Worm (Caenorhabditis elegans): ENCODE data around the gene ugt-32.

DNA sequence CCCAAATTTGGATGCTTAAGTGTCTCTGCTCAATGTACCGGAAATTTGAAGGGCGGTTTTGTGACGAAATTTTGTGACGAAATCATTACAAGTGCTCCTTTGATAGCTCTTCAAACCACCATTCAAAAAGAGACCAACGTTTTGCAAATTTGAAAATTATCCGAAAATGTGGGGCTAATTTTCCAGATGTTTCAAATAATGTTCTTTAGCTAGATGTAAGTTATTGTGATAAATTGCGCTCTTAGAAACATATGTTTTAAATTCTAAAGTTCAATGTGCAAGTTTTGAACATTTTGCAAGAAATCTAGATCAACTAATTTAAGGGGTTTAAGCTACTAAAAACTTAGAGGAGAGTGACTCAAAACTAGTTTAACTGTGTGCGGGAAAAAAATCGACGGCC is 22.9 kb downstream of the ugt-32 start:
- TF ChIP-seq elt-1 (tag; optimal IDR thresholded peaks at IDR 0.05; ENCODE audit: borderline replicate concordance, insufficient read depth) = no peak
- TF ChIP-seq snpc-4 (tag; optimal IDR thresholded peaks at IDR 0.05) = no peak
- no peak for TF ChIP-seq blmp-1 (tag; optimal IDR thresholded peaks at IDR 0.05)
- TF ChIP-seq elt-3 (tag; optimal IDR thresholded peaks at IDR 0.05) = no peak
- no peak for TF ChIP-seq unc-62 (GFP tag; optimal IDR thresholded peaks at IDR 0.05)
- no peak for TF ChIP-seq cnd-1 (tag; optimal IDR thresholded peaks at IDR 0.05)
- TF ChIP-seq pha-4 (tag; optimal IDR thresholded peaks at IDR 0.05) = no peak
- TF ChIP-seq nhr-237 (tag; optimal IDR thresholded peaks at IDR 0.05) = no peak
